Fruit fly (Drosophila melanogaster) whole organism, embryonic: ENCODE results near the gene Desat2.

Experiments used
- B-H2 ChIP-seq: fragments of 200-800 bp; sonication (Bioruptor generic); optimal IDR thresholded peaks from 2 replicates; lab custom pipeline; 2018; ENCODE audit warnings: missing biosample characterization, mild to moderate bottlenecking, missing genetic modification characterization
- CG10959 ChIP-seq: fragments of 200-800 bp; sonication (Bioruptor generic); IDR thresholded peaks from 2 replicates; pipeline ENCODE4 v1.3.6; 2022; ENCODE audit warnings: missing biosample characterization, missing genetic modification characterization
- CG11504 ChIP-seq: fragments of 200-800 bp; sonication (Bioruptor generic); optimal IDR thresholded peaks from 3 replicates; lab custom pipeline; 2019; ENCODE audit warnings: missing biosample characterization, mild to moderate bottlenecking, missing genetic modification characterization, moderate library complexity
- CG11560 ChIP-seq: fragments of 200-800 bp; sonication (Bioruptor generic); IDR thresholded peaks from 3 replicates; pipeline ENCODE4 v1.3.6; 2022; ENCODE audit warnings: missing biosample characterization, missing genetic modification characterization
- CG12071 ChIP-seq: fragments of 200-800 bp; sonication (Bioruptor generic); optimal IDR thresholded peaks from 3 replicates; lab custom pipeline; 2018; ENCODE audit warnings: missing biosample characterization, mild to moderate bottlenecking, missing genetic modification characterization
- CG12155 ChIP-seq: fragments of 200-800 bp; sonication (Bioruptor generic); optimal IDR thresholded peaks from 3 replicates; lab custom pipeline; 2016; ENCODE audit warnings: missing biosample characterization, missing genetic modification characterization
- CG12391 ChIP-seq: fragments of 200-800 bp; sonication (Bioruptor generic); optimal IDR thresholded peaks from 3 replicates; lab custom pipeline; 2018; ENCODE audit warnings: missing biosample characterization, mild to moderate bottlenecking, missing genetic modification characterization, moderate library complexity
- CG12744 ChIP-seq: fragments of 200-800 bp; sonication (Bioruptor generic); optimal IDR thresholded peaks from 2 replicates; lab custom pipeline; 2016; ENCODE audit warnings: missing biosample characterization, missing genetic modification characterization
- CG13775 ChIP-seq: fragments of 200-800 bp; sonication (Bioruptor generic); optimal IDR thresholded peaks from 3 replicates; lab custom pipeline; 2017; ENCODE audit warnings: missing biosample characterization, mild to moderate bottlenecking, missing genetic modification characterization
- CG1792 ChIP-seq: fragments of 200-800 bp; sonication (Bioruptor generic); optimal IDR thresholded peaks from 2 replicates; lab custom pipeline; 2016; ENCODE audit warnings: missing biosample characterization, missing genetic modification characterization
- CG2199 ChIP-seq: fragments of 200-800 bp; sonication (Bioruptor generic); IDR thresholded peaks from 3 replicates; pipeline ENCODE4 v1.3.6; 2022; ENCODE audit warnings: missing biosample characterization, missing genetic modification characterization
- CG2712 ChIP-seq: fragments of 200-800 bp; optimal IDR thresholded peaks from 3 replicates; lab custom pipeline; 2019; ENCODE audit warnings: missing biosample characterization, mild to moderate bottlenecking, missing genetic modification characterization, moderate library complexity
- CG31365 ChIP-seq: fragments of 200-800 bp; sonication (Bioruptor generic); optimal IDR thresholded peaks from 2 replicates; lab custom pipeline; 2018; ENCODE audit warnings: missing biosample characterization, mild to moderate bottlenecking, missing genetic modification characterization
- CG31388 ChIP-seq: fragments of 200-800 bp; sonication (Bioruptor generic); optimal IDR thresholded peaks from 2 replicates; lab custom pipeline; 2016; ENCODE audit warnings: missing biosample characterization, missing genetic modification characterization
- CG32767 ChIP-seq: fragments of 200-800 bp; sonication (Bioruptor generic); IDR thresholded peaks from 2 replicates; pipeline ENCODE4 v1.3.6; 2022; ENCODE audit warnings: missing biosample characterization, missing genetic modification characterization
- CG3847 ChIP-seq: fragments of 200-800 bp; sonication (Bioruptor generic); IDR thresholded peaks from 2 replicates; pipeline ENCODE4 v1.3.6; 2022; ENCODE audit warnings: missing biosample characterization, missing genetic modification characterization
- CG4617 ChIP-seq: fragments of 200-800 bp; sonication (Bioruptor generic); optimal IDR thresholded peaks from 3 replicates; lab custom pipeline; 2016; ENCODE audit warnings: missing biosample characterization, missing genetic modification characterization, borderline replicate concordance
- CG9215 ChIP-seq: fragments of 200-800 bp; sonication (Bioruptor generic); IDR thresholded peaks from 2 replicates; pipeline ENCODE4 v1.3.6; 2022; ENCODE audit warnings: missing biosample characterization, missing genetic modification characterization
- CG9727 ChIP-seq: fragments of 200-800 bp; sonication (Bioruptor generic); optimal IDR thresholded peaks from 3 replicates; lab custom pipeline; 2017; ENCODE audit warnings: missing biosample characterization, mild to moderate bottlenecking, missing genetic modification characterization
- CG9817 ChIP-seq: fragments of 200-800 bp; sonication (Bioruptor generic); optimal IDR thresholded peaks from 2 replicates; lab custom pipeline; 2018; ENCODE audit warnings: missing biosample characterization, mild to moderate bottlenecking, missing genetic modification characterization, moderate library complexity
- CG9876 ChIP-seq: fragments of 200-800 bp; sonication (Bioruptor generic); optimal IDR thresholded peaks from 2 replicates; lab custom pipeline; 2016; ENCODE audit warnings: missing biosample characterization, missing genetic modification characterization
- CG9932 ChIP-seq: fragments of 200-800 bp; sonication (Bioruptor generic); IDR thresholded peaks from 2 replicates; pipeline ENCODE4 v1.3.6; 2022; ENCODE audit warnings: missing biosample characterization, missing genetic modification characterization
- Camta ChIP-seq: fragments of 200-800 bp; sonication (Bioruptor generic); optimal IDR thresholded peaks from 2 replicates; lab custom pipeline; 2016; ENCODE audit warnings: missing biosample characterization, missing genetic modification characterization
- Doc3 ChIP-seq: fragments of 200-800 bp; sonication (Bioruptor generic); IDR thresholded peaks from 3 replicates; pipeline ENCODE4 v1.3.6; 2022; ENCODE audit warnings: missing biosample characterization, missing genetic modification characterization; ENCODE audit not compliant: partially characterized antibody
- Drgx ChIP-seq: fragments of 200-800 bp; sonication (Bioruptor generic); IDR thresholded peaks from 2 replicates; pipeline ENCODE4 v1.3.6; 2022; ENCODE audit warnings: missing biosample characterization, missing genetic modification characterization
- E2f2 ChIP-seq: fragments of 200-800 bp; sonication (Bioruptor generic); IDR thresholded peaks from 2 replicates; pipeline ENCODE4 v1.3.6; 2022; ENCODE audit warnings: missing biosample characterization, missing genetic modification characterization
- GATAe ChIP-seq: fragments of 200-800 bp; sonication (Bioruptor generic); conservative IDR thresholded peaks from 2 replicates; pipeline ENCODE4 v1.3.6; 2022; ENCODE audit warnings: missing biosample characterization, missing genetic modification characterization
- Gsc ChIP-seq: fragments of 200-800 bp; sonication (Bioruptor generic); IDR thresholded peaks from 2 replicates; pipeline ENCODE4 v1.3.6; 2022; ENCODE audit warnings: missing biosample characterization, missing genetic modification characterization
- NC2β ChIP-seq: fragments of 200-800 bp; sonication (Bioruptor generic); optimal IDR thresholded peaks from 2 replicates; lab custom pipeline; 2016; ENCODE audit warnings: missing biosample characterization, missing genetic modification characterization
- Nf-YB ChIP-seq: fragments of 200-800 bp; sonication (Bioruptor generic); optimal IDR thresholded peaks from 3 replicates; lab custom pipeline; 2019; ENCODE audit warnings: missing biosample characterization, mild to moderate bottlenecking, missing genetic modification characterization, moderate library complexity
- Optix ChIP-seq: fragments of 200-800 bp; sonication (Bioruptor generic); IDR thresholded peaks from 3 replicates; pipeline ENCODE4 v1.3.6; 2022; ENCODE audit warnings: missing biosample characterization, missing genetic modification characterization
- chif ChIP-seq, 2 experiments: fragments of 200-800 bp; sonication (Bioruptor generic); optimal IDR thresholded peaks; 3 replicates each; lab custom pipeline; 2016; ENCODE audit warnings: missing biosample characterization in 2 of 2, missing genetic modification characterization in 2 of 2
- crp ChIP-seq, 2 experiments: fragments of 200-800 bp; sonication (Bioruptor generic); optimal IDR thresholded peaks; 2 replicates in 1 of 2; 3 replicates in 1 of 2; lab custom pipeline; 2017; ENCODE audit warnings: missing biosample characterization in 2 of 2, missing genetic modification characterization in 2 of 2, mild to moderate bottlenecking in 1 of 2, moderate library complexity in 1 of 2
- dmrt11E ChIP-seq: fragments of 200-800 bp; sonication (Bioruptor generic); optimal IDR thresholded peaks from 3 replicates; lab custom pipeline; 2018; ENCODE audit warnings: missing biosample characterization, mild to moderate bottlenecking, missing genetic modification characterization, moderate library complexity
- ems ChIP-seq: fragments of 200-800 bp; sonication (Bioruptor generic); optimal IDR thresholded peaks from 3 replicates; lab custom pipeline; 2016; ENCODE audit warnings: missing biosample characterization, missing genetic modification characterization
- fd64A ChIP-seq: fragments of 200-800 bp; sonication (Bioruptor generic); optimal IDR thresholded peaks from 3 replicates; lab custom pipeline; 2018; ENCODE audit warnings: missing biosample characterization, mild to moderate bottlenecking, missing genetic modification characterization
- fd96Cb ChIP-seq: fragments of 200-800 bp; sonication (Bioruptor generic); optimal IDR thresholded peaks from 2 replicates; lab custom pipeline; 2018; ENCODE audit warnings: missing biosample characterization, mild to moderate bottlenecking, missing genetic modification characterization, moderate library complexity
- ftz-f1 ChIP-seq: fragments of 200-800 bp; sonication (Bioruptor generic); optimal IDR thresholded peaks from 2 replicates; lab custom pipeline; 2016; ENCODE audit warnings: missing biosample characterization, missing genetic modification characterization
- gcm ChIP-seq: fragments of 200-800 bp; sonication (Bioruptor generic); optimal IDR thresholded peaks from 2 replicates; lab custom pipeline; 2019; ENCODE audit warnings: missing biosample characterization, mild to moderate bottlenecking, missing genetic modification characterization, moderate library complexity
- h ChIP-seq: fragments of >200 bp; optimal IDR thresholded peaks from 2 replicates; lab custom pipeline; 2017
- nom ChIP-seq: fragments of 200-800 bp; sonication (Bioruptor generic); optimal IDR thresholded peaks from 2 replicates; lab custom pipeline; 2017; ENCODE audit warnings: missing biosample characterization, missing genetic modification characterization, mild to moderate bottlenecking, moderate library complexity, missing genetic modification reagents
- otp ChIP-seq: fragments of 200-800 bp; sonication (Bioruptor generic); IDR thresholded peaks from 3 replicates; pipeline ENCODE4, ENCODE4 v1.3.6; 2022; ENCODE audit warnings: missing biosample characterization, missing genetic modification characterization
- pita ChIP-seq: fragments of 200-800 bp; sonication (Bioruptor generic); optimal IDR thresholded peaks from 2 replicates; lab custom pipeline; 2017; ENCODE audit warnings: missing biosample characterization, mild to moderate bottlenecking, missing genetic modification characterization
- sc ChIP-seq, 3 experiments: fragments of >200 bp in 2 of 3; fragments of 200-800 bp in 1 of 3; sonication (Bioruptor generic) in 1 of 3; optimal IDR thresholded peaks; 2 replicates in 2 of 3; 3 replicates in 1 of 3; lab custom pipeline; 2017; ENCODE audit warnings: mild to moderate bottlenecking in 1 of 3, missing biosample characterization in 1 of 3, missing genetic modification characterization in 1 of 3, missing genetic modification reagents in 1 of 3
- sens-2 ChIP-seq: fragments of 200-800 bp; sonication (Bioruptor generic); IDR thresholded peaks from 2 replicates; pipeline ENCODE4 v1.3.6; 2022; ENCODE audit warnings: missing biosample characterization, missing genetic modification characterization
- sug ChIP-seq: fragments of 200-800 bp; optimal IDR thresholded peaks from 2 replicates; lab custom pipeline; 2019; ENCODE audit warnings: missing biosample characterization, mild to moderate bottlenecking, missing genetic modification characterization, moderate library complexity
- usp ChIP-seq: fragments of >200 bp; optimal IDR thresholded peaks from 2 replicates; lab custom pipeline; 2017; ENCODE audit warnings: missing biosample characterization, missing genetic modification characterization
- yki ChIP-seq: fragments of >200 bp; optimal IDR thresholded peaks from 3 replicates; lab custom pipeline; 2018
- zf30C ChIP-seq: fragments of 200-800 bp; sonication (Bioruptor generic); optimal IDR thresholded peaks from 3 replicates; lab custom pipeline; 2018; ENCODE audit warnings: missing biosample characterization, mild to moderate bottlenecking, missing genetic modification characterization

Gene Desat2

DNA sequence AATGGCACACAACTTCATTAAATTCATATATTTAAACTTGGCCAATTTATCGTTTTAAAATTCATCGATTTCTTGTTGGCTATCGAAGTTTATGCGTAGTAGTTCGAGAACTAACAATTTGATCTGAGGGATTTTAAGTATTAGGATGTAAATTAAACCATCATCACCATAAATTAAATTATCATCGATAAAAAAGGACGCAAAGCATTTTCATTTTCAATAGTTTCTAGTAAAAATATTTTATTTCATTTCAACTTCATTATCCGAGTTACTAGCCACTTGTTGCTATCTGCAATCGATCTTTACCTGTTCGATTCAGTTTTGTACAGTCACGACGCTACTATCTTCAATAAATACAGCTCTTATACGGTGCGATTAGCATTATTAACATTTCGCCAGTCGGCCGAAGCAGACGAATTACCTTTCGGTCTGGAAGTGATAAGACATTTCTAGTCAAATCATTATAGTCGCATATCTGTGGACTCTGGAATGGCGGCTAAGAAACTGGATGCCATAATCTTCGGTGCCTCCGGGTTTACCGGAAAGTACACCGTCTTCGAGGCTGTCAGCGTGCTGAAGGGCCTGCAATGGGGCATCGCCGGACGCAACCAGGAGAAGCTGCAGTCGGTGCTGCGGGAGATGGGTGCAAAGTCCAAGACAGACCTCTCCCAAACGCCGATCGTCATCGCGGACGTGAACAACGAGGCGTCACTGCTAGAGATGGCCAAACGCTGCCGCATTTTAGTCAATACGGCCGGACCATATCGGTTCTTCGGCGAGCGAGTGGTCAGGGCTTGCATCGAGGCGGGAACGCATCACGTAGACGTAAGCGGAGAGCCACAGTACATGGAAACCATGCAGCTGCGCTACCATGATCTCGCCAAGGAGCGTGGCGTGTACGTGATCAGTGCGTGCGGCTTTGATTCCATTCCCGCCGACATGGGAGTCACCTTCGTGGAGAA, 29.5 kb upstream of the Desat2 start, which contains the start of gene CG5167 (continued):
- no peak for TF ChIP-seq GATAe (GFP tag; lab: Robert Waterston, UW)
- TF ChIP-seq Doc3 (GFP tag; lab: Robert Waterston, UW), result peak; percentile 53; the same call in 1 of the 3 replicates
- TF ChIP-seq ftz-f1 (GFP tag; lab: Kevin White, UChicago), result no peak
- peak; percentile 19 for TF ChIP-seq gcm
- no peak for TF ChIP-seq CG9876 (GFP tag; lab: Kevin White, UChicago)
- TF ChIP-seq Drgx (GFP tag; lab: Robert Waterston, UW), result peak; percentile 54; the same call in 1 of the 2 replicates
- no peak for TF ChIP-seq sc (optimal IDR thresholded peaks at IDR 0.05; lab: Kevin White, UChicago)
- TF ChIP-seq sc (GFP tag; optimal IDR thresholded peaks at IDR 0.05; lab: Kevin White, UChicago), result no peak
- no peak for TF ChIP-seq CG12071
- TF ChIP-seq B-H2 (GFP tag; lab: Kevin White, UChicago), result no peak
- no peak for TF ChIP-seq Gsc (GFP tag; lab: Robert Waterston, UW)
- no peak for TF ChIP-seq CG13775 (GFP tag; lab: Kevin White, UChicago)
- TF ChIP-seq CG12155 (GFP tag; lab: Kevin White, UChicago), result peak; percentile 38
- TF ChIP-seq h (lab: Kevin White, UChicago), result no peak
- TF ChIP-seq CG32767 (GFP tag; lab: Robert Waterston, UW), result no peak
- TF ChIP-seq CG3847, result no peak
- no peak for TF ChIP-seq ems (GFP tag; lab: Kevin White, UChicago)
- TF ChIP-seq NC2β (GFP tag; lab: Kevin White, UChicago), result no peak
- no peak for TF ChIP-seq CG2199 (GFP tag; lab: Robert Waterston, UW)
- no peak for TF ChIP-seq CG11560 (tag; lab: Robert Waterston, UW)
- TF ChIP-seq fd64A (GFP tag; lab: Kevin White, UChicago), result no peak
- TF ChIP-seq sug (tag; lab: Kevin White, UChicago), result peak; percentile 36
- no peak for TF ChIP-seq chif (GFP tag; optimal IDR thresholded peaks at IDR 0.05; lab: Kevin White, UChicago)
- TF ChIP-seq yki (lab: Kevin White, UChicago), result no peak
- TF ChIP-seq Camta (GFP tag; lab: Kevin White, UChicago), result peak; percentile 32
- no peak for TF ChIP-seq CG9215 (GFP tag; lab: Robert Waterston, UW)
- TF ChIP-seq CG12744 (GFP tag; lab: Kevin White, UChicago), result no peak
- TF ChIP-seq CG31388 (GFP tag; lab: Kevin White, UChicago), result no peak
- TF ChIP-seq CG9932 (GFP tag; lab: Robert Waterston, UW), result no peak
- TF ChIP-seq fd96Cb (tag; lab: Kevin White, UChicago), result peak; percentile 9
- TF ChIP-seq crp (GFP tag; optimal IDR thresholded peaks at IDR 0.05; lab: Kevin White, UChicago), result no peak
- TF ChIP-seq usp (GFP tag; lab: Kevin White, UChicago), result no peak
- TF ChIP-seq otp (GFP tag; lab: Robert Waterston, UW), result no peak
- no peak for TF ChIP-seq CG4617 (GFP tag; lab: Kevin White, UChicago)
- TF ChIP-seq CG9727 (GFP tag; lab: Kevin White, UChicago), result peak; percentile 59
- TF ChIP-seq CG1792 (GFP tag; lab: Kevin White, UChicago), result no peak
- peak; percentile 72 for TF ChIP-seq CG12391 (tag; lab: Kevin White, UChicago)
- peak; percentile 50; the same call in 1 of the 2 replicates for TF ChIP-seq E2f2
- TF ChIP-seq nom (GFP tag; lab: Kevin White, UChicago), result peak; percentile 95
- TF ChIP-seq dmrt11E (tag; lab: Kevin White, UChicago), result peak; percentile 42
- TF ChIP-seq CG9817, result no peak
- no peak for TF ChIP-seq Optix (GFP tag; lab: Robert Waterston, UW)
- TF ChIP-seq CG2712 (tag; lab: Kevin White, UChicago), result peak; percentile 64
- no peak for TF ChIP-seq pita (GFP tag; lab: Kevin White, UChicago)
- TF ChIP-seq CG11504, result no peak
- no peak for TF ChIP-seq zf30C (GFP tag; lab: Kevin White, UChicago)
- no peak for TF ChIP-seq CG10959
- TF ChIP-seq sens-2, result no peak
- no peak for TF ChIP-seq Nf-YB (GFP tag; lab: Kevin White, UChicago)
- no peak for TF ChIP-seq CG31365
